Worm (Caenorhabditis elegans) whole organism, L3 larva: ENCODE measurements around the gene H06I04.3.

Source experiments
- R02D3.7 ChIP-seq: fragments of 150-350 bp; optimal IDR thresholded peaks from 2 replicates; lab custom pipeline; 2014; ENCODE audit warnings: missing biosample characterization, missing genetic modification characterization
- ZK546.5 ChIP-seq: sonication (generic microtip); optimal IDR thresholded peaks from 2 replicates; lab custom pipeline; 2017; ENCODE audit warnings: missing biosample characterization, missing genetic modification characterization
- aly-2 ChIP-seq: fragments of 150-350 bp; optimal IDR thresholded peaks from 2 replicates; lab custom pipeline; 2014; ENCODE audit warnings: missing biosample characterization, missing genetic modification characterization
- ama-1 ChIP-seq: fragments of 150-350 bp; optimal IDR thresholded peaks from 2 replicates; lab custom pipeline; 2018
- ceh-16 ChIP-seq: sonication (generic microtip); optimal IDR thresholded peaks from 2 replicates; lab custom pipeline; 2017; ENCODE audit warnings: missing biosample characterization, missing genetic modification characterization
- ceh-28 ChIP-seq: fragments of 150-350 bp; optimal IDR thresholded peaks from 2 replicates; lab custom pipeline; 2014; ENCODE audit warnings: missing biosample characterization, missing genetic modification reagents, missing genetic modification characterization
- ceh-82 ChIP-seq: fragments of 150-350 bp; optimal IDR thresholded peaks from 2 replicates; lab custom pipeline; 2014; ENCODE audit warnings: missing biosample characterization, missing genetic modification characterization
- ceh-9 ChIP-seq: sonication (generic microtip); optimal IDR thresholded peaks from 2 replicates; lab custom pipeline; 2018; ENCODE audit warnings: missing biosample characterization, missing genetic modification characterization
- daf-12 ChIP-seq: fragments of 150-350 bp; optimal IDR thresholded peaks from 2 replicates; lab custom pipeline; 2014; ENCODE audit warnings: missing biosample characterization, missing genetic modification reagents, missing genetic modification characterization
- egl-27 ChIP-seq: sonication (generic microtip); optimal IDR thresholded peaks from 4 replicates; lab custom pipeline; 2017; ENCODE audit warnings: missing biosample characterization, missing genetic modification reagents, missing genetic modification characterization
- egl-5 ChIP-seq: fragments of 150-350 bp; optimal IDR thresholded peaks from 2 replicates; lab custom pipeline; 2017; ENCODE audit warnings: missing biosample characterization, missing genetic modification reagents, missing genetic modification characterization, inconsistent platforms
- elt-1 ChIP-seq: fragments of 150-350 bp; optimal IDR thresholded peaks from 2 replicates; lab custom pipeline; 2014; ENCODE audit warnings: missing biosample characterization, missing genetic modification characterization
- elt-2 ChIP-seq: sonication (generic microtip); optimal IDR thresholded peaks from 2 replicates; lab custom pipeline; 2016; ENCODE audit warnings: missing genetic modification reagents, mild to moderate bottlenecking, missing genetic modification characterization, missing compliant biosample characterization
- elt-3 ChIP-seq, 3 experiments: fragments of 150-350 bp in 1 of 3; sonication (generic microtip) in 2 of 3; optimal IDR thresholded peaks; 2 replicates in 2 of 3; 4 replicates in 1 of 3; lab custom pipeline; 2014 to 2017; ENCODE audit warnings: missing biosample characterization in 3 of 3, missing genetic modification characterization in 3 of 3
- eor-1 ChIP-seq, 2 experiments: fragments of 150-350 bp; optimal IDR thresholded peaks; 2 replicates each; lab custom pipeline; 2014 to 2018; ENCODE audit warnings: missing biosample characterization in 2 of 2, missing genetic modification characterization in 2 of 2
- fkh-10 ChIP-seq: sonication (generic microtip); optimal IDR thresholded peaks from 2 replicates; lab custom pipeline; 2017; ENCODE audit warnings: missing biosample characterization, missing genetic modification reagents, missing genetic modification characterization
- fkh-2 ChIP-seq: fragments of 150-350 bp; optimal IDR thresholded peaks from 2 replicates; lab custom pipeline; 2014; ENCODE audit warnings: missing biosample characterization, missing genetic modification reagents, missing genetic modification characterization
- fos-1 ChIP-seq: fragments of 150-350 bp; optimal IDR thresholded peaks from 2 replicates; lab custom pipeline; 2014; ENCODE audit warnings: missing biosample characterization, missing genetic modification characterization
- hmg-11 ChIP-seq: sonication (generic microtip); optimal IDR thresholded peaks from 2 replicates; lab custom pipeline; 2016; ENCODE audit warnings: missing genetic modification characterization, missing compliant biosample characterization
- jun-1 ChIP-seq: fragments of 150-350 bp; optimal IDR thresholded peaks from 2 replicates; lab custom pipeline; 2014; ENCODE audit warnings: missing biosample characterization, missing genetic modification reagents, missing genetic modification characterization
- lin-15B ChIP-seq: fragments of 150-350 bp; optimal IDR thresholded peaks from 2 replicates; lab custom pipeline; 2014; ENCODE audit warnings: missing biosample characterization, missing genetic modification characterization
- lin-39 ChIP-seq: fragments of 150-350 bp; optimal IDR thresholded peaks from 2 replicates; lab custom pipeline; 2018; ENCODE audit warnings: missing biosample characterization, missing genetic modification reagents, missing genetic modification characterization
- lsy-12 ChIP-seq: sonication (generic microtip); optimal IDR thresholded peaks from 2 replicates; lab custom pipeline; 2016; ENCODE audit warnings: mild to moderate bottlenecking, missing genetic modification characterization, missing compliant biosample characterization
- mdl-1 ChIP-seq: fragments of 150-350 bp; optimal IDR thresholded peaks from 2 replicates; lab custom pipeline; 2014; ENCODE audit warnings: missing biosample characterization, missing genetic modification characterization
- mml-1 ChIP-seq: fragments of 150-350 bp; sonication (generic microtip); optimal IDR thresholded peaks from 3 replicates; lab custom pipeline; 2014; ENCODE audit warnings: missing biosample characterization, missing genetic modification characterization
- nfya-1 ChIP-seq: sonication (generic microtip); optimal IDR thresholded peaks from 2 replicates; lab custom pipeline; 2017; ENCODE audit warnings: missing genetic modification characterization, mild to moderate bottlenecking, missing compliant biosample characterization, antibody characterized with exemption, moderate library complexity; ENCODE audit not compliant: insufficient read depth
- nhr-11 ChIP-seq: fragments of 150-350 bp; optimal IDR thresholded peaks from 2 replicates; lab custom pipeline; 2014; ENCODE audit warnings: missing biosample characterization, missing genetic modification characterization
- nhr-12 ChIP-seq: fragments of 150-350 bp; optimal IDR thresholded peaks from 2 replicates; lab custom pipeline; 2014; ENCODE audit warnings: missing biosample characterization, missing genetic modification characterization
- nhr-23 ChIP-seq: fragments of 150-350 bp; optimal IDR thresholded peaks from 2 replicates; lab custom pipeline; 2014; ENCODE audit warnings: missing biosample characterization, missing genetic modification reagents, missing genetic modification characterization
- nhr-237 ChIP-seq: fragments of 150-350 bp; optimal IDR thresholded peaks from 2 replicates; lab custom pipeline; 2014; ENCODE audit warnings: missing biosample characterization, missing genetic modification characterization
- nhr-25 ChIP-seq: sonication (generic microtip); optimal IDR thresholded peaks from 2 replicates; lab custom pipeline; 2017; ENCODE audit warnings: missing biosample characterization, missing genetic modification characterization
- nhr-28 ChIP-seq: fragments of 150-350 bp; optimal IDR thresholded peaks from 2 replicates; lab custom pipeline; 2014; ENCODE audit warnings: missing biosample characterization, missing genetic modification characterization
- nhr-43 ChIP-seq: sonication (generic microtip); optimal IDR thresholded peaks from 2 replicates; lab custom pipeline; 2016; ENCODE audit warnings: mild to moderate bottlenecking, missing genetic modification characterization, missing compliant biosample characterization; ENCODE audit not compliant: poor library complexity, severe bottlenecking
- nhr-67 ChIP-seq: fragments of 150-350 bp; optimal IDR thresholded peaks from 2 replicates; lab custom pipeline; 2014; ENCODE audit warnings: missing biosample characterization, missing genetic modification characterization
- nhr-76 ChIP-seq: fragments of 150-350 bp; sonication (generic microtip); optimal IDR thresholded peaks from 5 replicates; lab custom pipeline; 2014; ENCODE audit warnings: missing biosample characterization, missing genetic modification characterization
- nhr-77 ChIP-seq: fragments of 150-350 bp; optimal IDR thresholded peaks from 2 replicates; lab custom pipeline; 2014; ENCODE audit warnings: missing biosample characterization, missing genetic modification characterization
- pha-4 ChIP-seq: fragments of 150-350 bp; optimal IDR thresholded peaks from 2 replicates; lab custom pipeline; 2014; ENCODE audit warnings: missing biosample characterization, missing genetic modification reagents, missing genetic modification characterization
- pqm-1 ChIP-seq: fragments of 150-350 bp; optimal IDR thresholded peaks from 2 replicates; lab custom pipeline; 2017; ENCODE audit warnings: missing biosample characterization, missing genetic modification characterization, inconsistent platforms
- sea-2 ChIP-seq: fragments of 150-350 bp; sonication (generic microtip); optimal IDR thresholded peaks from 4 replicates; lab custom pipeline; 2014; ENCODE audit warnings: missing biosample characterization, missing genetic modification reagents, missing genetic modification characterization
- skn-1 ChIP-seq: fragments of 150-350 bp; optimal IDR thresholded peaks from 2 replicates; lab custom pipeline; 2014; ENCODE audit warnings: missing biosample characterization, missing genetic modification characterization
- snpc-4 ChIP-seq: fragments of 150-350 bp; optimal IDR thresholded peaks from 2 replicates; lab custom pipeline; 2014; ENCODE audit warnings: missing biosample characterization, missing genetic modification characterization
- tbx-2 ChIP-seq: sonication (generic microtip); optimal IDR thresholded peaks from 2 replicates; lab custom pipeline; 2016; ENCODE audit warnings: mild to moderate bottlenecking, missing genetic modification characterization, missing compliant biosample characterization
- unc-39 ChIP-seq: sonication (generic microtip); optimal IDR thresholded peaks from 4 replicates; lab custom pipeline; 2017; ENCODE audit warnings: missing biosample characterization, missing genetic modification characterization
- unc-62 ChIP-seq: fragments of 150-350 bp; sonication (generic microtip); optimal IDR thresholded peaks from 4 replicates; lab custom pipeline; 2014; ENCODE audit warnings: missing biosample characterization, missing genetic modification reagents, missing genetic modification characterization
- zag-1 ChIP-seq: fragments of 150-350 bp; optimal IDR thresholded peaks from 2 replicates; lab custom pipeline; 2014; ENCODE audit warnings: missing biosample characterization, missing genetic modification characterization
- ztf-11 ChIP-seq: fragments of 150-350 bp; optimal IDR thresholded peaks from 2 replicates; lab custom pipeline; 2014; ENCODE audit warnings: missing biosample characterization, missing genetic modification characterization
- ztf-4 ChIP-seq: fragments of 150-350 bp; optimal IDR thresholded peaks from 2 replicates; lab custom pipeline; 2014; ENCODE audit warnings: missing biosample characterization, missing genetic modification characterization

The H06I04.3 gene

DNA sequence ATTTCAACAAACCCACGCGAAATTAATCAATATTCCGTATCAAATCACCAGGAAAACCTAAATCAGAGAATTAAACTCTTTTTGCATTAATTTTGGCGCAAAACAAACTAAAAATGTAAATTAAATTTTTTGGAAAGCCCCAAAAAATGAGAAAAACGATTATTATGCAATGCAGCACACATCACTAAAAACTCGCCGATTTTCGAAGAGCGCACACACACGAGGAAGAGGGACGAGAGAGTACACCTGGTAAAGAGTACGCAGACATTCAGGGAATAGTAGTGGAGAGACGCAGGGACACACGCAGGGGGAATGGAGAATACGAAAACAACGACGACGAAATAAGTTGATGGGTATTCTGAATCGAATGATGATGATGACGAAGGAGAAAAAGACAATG is 34.3 kb upstream of the H06I04.3 start:
- TF ChIP-seq pqm-1 (no peak), zag-1 (no peak), nhr-11 (tag; lab: Kevin White, UChicago) (no peak), pha-4 (tag; lab: Kevin White, UChicago) (peak; percentile 53), nhr-67 (tag; lab: Kevin White, UChicago) (no peak), ZK546.5 (tag; lab: Kevin White, UChicago) (no peak), fos-1 (tag; lab: Kevin White, UChicago) (no peak), ceh-16 (tag; lab: Kevin White, UChicago) (no peak), hmg-11 (tag; lab: Kevin White, UChicago) (peak; percentile 86), daf-12 (tag; lab: Kevin White, UChicago) (no peak), skn-1 (tag; lab: Kevin White, UChicago) (peak; percentile 63), egl-5 (tag; lab: Kevin White, UChicago) (peak; percentile 11), ztf-4 (tag; lab: Kevin White, UChicago) (no peak), tbx-2 (tag; lab: Kevin White, UChicago) (no peak), unc-39 (tag; lab: Kevin White, UChicago) (no peak), jun-1 (no peak), snpc-4 (peak; percentile 39), elt-2 (tag; lab: Kevin White, UChicago) (peak; percentile 40), nhr-25 (tag; lab: Kevin White, UChicago) (peak; percentile 68), nhr-77 (tag; lab: Kevin White, UChicago) (no peak), mdl-1 (peak; percentile 82), nfya-1 (tag; lab: Kevin White, UChicago) (peak; percentile 87), ceh-28 (tag; lab: Kevin White, UChicago) (no peak), nhr-12 (tag; lab: Kevin White, UChicago) (no peak), nhr-76 (no peak), egl-27 (no peak), sea-2 (no peak), elt-3 (tag; optimal IDR thresholded peaks at IDR 0.05; lab: Kevin White, UChicago) (no peak), lin-15B (tag; lab: Kevin White, UChicago) (peak; percentile 52), aly-2 (tag; lab: Kevin White, UChicago) (no peak), nhr-43 (peak; percentile 9), fkh-10 (peak; percentile 27), lin-39 (tag; lab: Kevin White, UChicago) (peak; percentile 85), R02D3.7 (tag; lab: Kevin White, UChicago) (no peak), mml-1 (tag; lab: Kevin White, UChicago) (no peak), elt-1 (peak; percentile 10), eor-1 (tag; optimal IDR thresholded peaks at IDR 0.05; lab: Kevin White, UChicago) (no peak)

DNA sequence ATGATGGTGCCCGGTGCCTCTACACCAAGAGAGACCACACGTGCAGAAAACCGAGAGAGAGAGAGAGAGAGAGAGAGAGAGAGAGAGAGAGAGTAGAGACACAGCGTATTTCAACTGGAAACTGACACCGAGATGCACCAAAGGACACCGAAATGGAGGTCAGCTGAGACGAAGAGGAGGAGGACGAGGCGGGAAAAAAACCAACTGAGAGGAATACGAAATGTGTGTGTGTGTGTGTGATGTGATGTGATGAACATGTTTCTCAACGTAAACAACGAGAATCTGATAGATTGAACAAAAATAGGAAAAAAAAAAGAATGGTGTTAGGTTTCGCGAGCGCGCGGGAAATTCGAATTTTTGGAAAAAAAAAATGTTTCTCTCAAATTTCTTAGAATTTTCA is 33.0 kb upstream of the H06I04.3 start:
- no peak for TF ChIP-seq ama-1
- peak; percentile 22 for TF ChIP-seq elt-1
- TF ChIP-seq tbx-2 (tag; lab: Kevin White, UChicago), result peak; percentile 1
- no peak for TF ChIP-seq nhr-67 (tag; lab: Kevin White, UChicago)
- peak; percentile 4 for TF ChIP-seq nhr-23 (tag; lab: Kevin White, UChicago)
- no peak for TF ChIP-seq elt-3 (tag; optimal IDR thresholded peaks at IDR 0.05; lab: Kevin White, UChicago)
- TF ChIP-seq pha-4 (tag; lab: Kevin White, UChicago), result peak; percentile 64
- no peak for TF ChIP-seq nhr-76
- no peak for TF ChIP-seq nhr-11 (tag; lab: Kevin White, UChicago)
- no peak for TF ChIP-seq daf-12 (tag; lab: Kevin White, UChicago)
- peak; percentile 60 for TF ChIP-seq lin-15B (tag; lab: Kevin White, UChicago)
- no peak for TF ChIP-seq lsy-12 (tag; lab: Kevin White, UChicago)
- no peak for TF ChIP-seq ztf-11 (tag; lab: Kevin White, UChicago)
- no peak for TF ChIP-seq aly-2 (tag; lab: Kevin White, UChicago)
- TF ChIP-seq ztf-4 (tag; lab: Kevin White, UChicago), result no peak
- peak; percentile 54 for TF ChIP-seq nhr-25 (tag; lab: Kevin White, UChicago)
- no peak for TF ChIP-seq ZK546.5 (tag; lab: Kevin White, UChicago)
- TF ChIP-seq mml-1 (tag; lab: Kevin White, UChicago), result no peak
- peak; percentile 61 for TF ChIP-seq hmg-11 (tag; lab: Kevin White, UChicago)
- TF ChIP-seq R02D3.7 (tag; lab: Kevin White, UChicago), result no peak
- TF ChIP-seq pqm-1, result no peak
- TF ChIP-seq mdl-1, result peak; percentile 43
- TF ChIP-seq jun-1, result peak; percentile 0
- TF ChIP-seq skn-1 (tag; lab: Kevin White, UChicago), result no peak
- TF ChIP-seq nhr-28 (tag; lab: Kevin White, UChicago), result no peak
- TF ChIP-seq elt-2 (tag; lab: Kevin White, UChicago), result peak; percentile 38
- TF ChIP-seq eor-1 (tag; optimal IDR thresholded peaks at IDR 0.05; lab: Kevin White, UChicago), result no peak
- no peak for TF ChIP-seq egl-27
- no peak for TF ChIP-seq ceh-82 (tag; lab: Kevin White, UChicago)
- no peak for TF ChIP-seq ceh-16 (tag; lab: Kevin White, UChicago)
- no peak for TF ChIP-seq snpc-4
- no peak for TF ChIP-seq nhr-77 (tag; lab: Kevin White, UChicago)
- no peak for TF ChIP-seq fkh-10
- TF ChIP-seq lin-39 (tag; lab: Kevin White, UChicago), result peak; percentile 86
- no peak for TF ChIP-seq ceh-28 (tag; lab: Kevin White, UChicago)
- TF ChIP-seq nhr-12 (tag; lab: Kevin White, UChicago), result no peak
- no peak for TF ChIP-seq sea-2
- TF ChIP-seq unc-62, result no peak
- TF ChIP-seq egl-5 (tag; lab: Kevin White, UChicago), result no peak
- TF ChIP-seq unc-39 (tag; lab: Kevin White, UChicago), result no peak
- TF ChIP-seq fkh-2 (tag; lab: Kevin White, UChicago), result no peak
- no peak for TF ChIP-seq fos-1 (tag; lab: Kevin White, UChicago)
- no peak for TF ChIP-seq zag-1
- no peak for TF ChIP-seq ceh-9
- no peak for TF ChIP-seq nhr-237
- peak; percentile 73 for TF ChIP-seq nfya-1 (tag; lab: Kevin White, UChicago)
